Worm (Caenorhabditis elegans) whole organism, mixed stage, embryonic: ENCODE data around the gene M117.6.

Experiments
- M03D4.4 ChIP-seq: sonication (generic microtip); optimal IDR thresholded peaks from 2 replicates; lab custom pipeline; 2017; ENCODE audit warnings: mild to moderate bottlenecking, missing genetic modification characterization, missing compliant biosample characterization
- bed-3 ChIP-seq: fragments of 200-800 bp; sonication (Bioruptor generic); optimal IDR thresholded peaks from 3 replicates; lab custom pipeline; 2018; ENCODE audit warnings: mild to moderate bottlenecking, missing genetic modification characterization, moderate library complexity, missing compliant biosample characterization
- blmp-1 ChIP-seq: fragments of 150-350 bp; optimal IDR thresholded peaks from 2 replicates; lab custom pipeline; 2014; ENCODE audit warnings: missing biosample characterization, missing genetic modification characterization
- ceh-39 ChIP-seq: fragments of 150-350 bp; optimal IDR thresholded peaks from 2 replicates; lab custom pipeline; 2014; ENCODE audit warnings: missing biosample characterization, missing genetic modification characterization
- ceh-43 ChIP-seq: fragments of 200-800 bp; sonication (Bioruptor generic); optimal IDR thresholded peaks from 2 replicates; lab custom pipeline; 2018; ENCODE audit warnings: mild to moderate bottlenecking, missing genetic modification characterization, moderate library complexity, missing compliant biosample characterization
- ceh-83 ChIP-seq: fragments of 200-800 bp; sonication (Bioruptor generic); optimal IDR thresholded peaks from 2 replicates; lab custom pipeline; 2018; ENCODE audit warnings: mild to moderate bottlenecking, missing genetic modification characterization, missing compliant biosample characterization
- ces-1 ChIP-seq: fragments of 150-350 bp; optimal IDR thresholded peaks from 2 replicates; lab custom pipeline; 2014; ENCODE audit warnings: missing biosample characterization, missing genetic modification reagents, missing genetic modification characterization
- cnd-1 ChIP-seq: fragments of 200-800 bp; sonication (Bioruptor generic); optimal IDR thresholded peaks from 2 replicates; lab custom pipeline; 2018; ENCODE audit warnings: mild to moderate bottlenecking, missing genetic modification characterization, missing compliant biosample characterization
- drap-1 ChIP-seq: fragments of 200-800 bp; sonication (Bioruptor generic); optimal IDR thresholded peaks from 3 replicates; lab custom pipeline; 2018; ENCODE audit warnings: mild to moderate bottlenecking, missing genetic modification characterization, missing compliant biosample characterization
- elt-1 ChIP-seq: sonication (generic microtip); optimal IDR thresholded peaks from 2 replicates; lab custom pipeline; 2017; ENCODE audit warnings: missing genetic modification characterization, mild to moderate bottlenecking, missing compliant biosample characterization, antibody characterized with exemption, moderate library complexity, borderline replicate concordance; ENCODE audit not compliant: insufficient read depth
- elt-3 ChIP-seq: fragments of 150-350 bp; optimal IDR thresholded peaks from 2 replicates; lab custom pipeline; 2014; ENCODE audit warnings: missing biosample characterization, missing genetic modification characterization
- flh-1 ChIP-seq: fragments of 200-800 bp; sonication (Bioruptor generic); optimal IDR thresholded peaks from 2 replicates; lab custom pipeline; 2018; ENCODE audit warnings: mild to moderate bottlenecking, missing genetic modification characterization, moderate library complexity, missing compliant biosample characterization
- ham-2 ChIP-seq: fragments of 200-800 bp; sonication (Bioruptor generic); optimal IDR thresholded peaks from 2 replicates; lab custom pipeline; 2018; ENCODE audit warnings: mild to moderate bottlenecking, missing genetic modification characterization, missing compliant biosample characterization
- hlh-1 ChIP-seq: fragments of 150-350 bp; optimal IDR thresholded peaks from 2 replicates; lab custom pipeline; 2014; ENCODE audit warnings: missing biosample characterization, missing genetic modification reagents, missing genetic modification characterization
- lin-13 ChIP-seq: fragments of 150-350 bp; optimal IDR thresholded peaks from 2 replicates; lab custom pipeline; 2014; ENCODE audit warnings: missing biosample characterization, missing genetic modification characterization
- lin-32 ChIP-seq: fragments of 200-800 bp; sonication (Bioruptor generic); optimal IDR thresholded peaks from 2 replicates; lab custom pipeline; 2018; ENCODE audit warnings: mild to moderate bottlenecking, missing genetic modification characterization, missing compliant biosample characterization
- mab-5 ChIP-seq: fragments of 150-350 bp; optimal IDR thresholded peaks from 2 replicates; lab custom pipeline; 2014; ENCODE audit warnings: missing biosample characterization, missing genetic modification characterization
- mep-1 ChIP-seq: fragments of 150-350 bp; optimal IDR thresholded peaks from 2 replicates; lab custom pipeline; 2017; ENCODE audit warnings: missing biosample characterization, missing genetic modification reagents, missing genetic modification characterization, inconsistent platforms
- mls-2 ChIP-seq: sonication (generic microtip); optimal IDR thresholded peaks from 2 replicates; lab custom pipeline; 2016; ENCODE audit warnings: mild to moderate bottlenecking, missing genetic modification characterization, moderate library complexity, missing compliant biosample characterization
- nhr-12 ChIP-seq: fragments of 150-350 bp; optimal IDR thresholded peaks from 2 replicates; lab custom pipeline; 2014; ENCODE audit warnings: missing biosample characterization, missing genetic modification characterization
- nhr-2 ChIP-seq: fragments of 150-350 bp; optimal IDR thresholded peaks from 2 replicates; lab custom pipeline; 2014; ENCODE audit warnings: missing biosample characterization, missing genetic modification characterization
- nhr-237 ChIP-seq: fragments of 150-350 bp; optimal IDR thresholded peaks from 2 replicates; lab custom pipeline; 2014; ENCODE audit warnings: missing biosample characterization, missing genetic modification characterization
- nhr-28 ChIP-seq: fragments of 150-350 bp; optimal IDR thresholded peaks from 2 replicates; lab custom pipeline; 2014; ENCODE audit warnings: missing biosample characterization, missing genetic modification characterization
- nhr-76 ChIP-seq: sonication (generic microtip); optimal IDR thresholded peaks from 2 replicates; lab custom pipeline; 2017; ENCODE audit warnings: missing biosample characterization, missing genetic modification characterization
- sem-2 ChIP-seq: fragments of 200-800 bp; sonication (Bioruptor generic); optimal IDR thresholded peaks from 2 replicates; lab custom pipeline; 2018; ENCODE audit warnings: mild to moderate bottlenecking, missing genetic modification characterization, missing compliant biosample characterization
- snpc-4 ChIP-seq: fragments of 150-350 bp; optimal IDR thresholded peaks from 2 replicates; lab custom pipeline; 2014; ENCODE audit warnings: missing biosample characterization, missing genetic modification characterization
- sptf-1 ChIP-seq: sonication (generic microtip); optimal IDR thresholded peaks from 2 replicates; lab custom pipeline; 2017; ENCODE audit warnings: mild to moderate bottlenecking, missing genetic modification characterization, moderate library complexity, missing compliant biosample characterization
- tbx-8 ChIP-seq: fragments of 200-800 bp; sonication (Bioruptor generic); optimal IDR thresholded peaks from 2 replicates; lab custom pipeline; 2018; ENCODE audit warnings: mild to moderate bottlenecking, missing genetic modification characterization, moderate library complexity, missing compliant biosample characterization
- unc-120 ChIP-seq: sonication (generic microtip); optimal IDR thresholded peaks from 2 replicates; lab custom pipeline; 2017; ENCODE audit warnings: missing genetic modification characterization, missing compliant biosample characterization; ENCODE audit not compliant: poor library complexity, severe bottlenecking
- unc-39 ChIP-seq: fragments of 150-350 bp; optimal IDR thresholded peaks from 2 replicates; lab custom pipeline; 2014; ENCODE audit warnings: missing biosample characterization, missing genetic modification characterization
- unc-62 ChIP-seq: fragments of 150-350 bp; optimal IDR thresholded peaks from 2 replicates; lab custom pipeline; 2014; ENCODE audit warnings: missing biosample characterization, missing genetic modification reagents, missing genetic modification characterization
- zip-8 ChIP-seq: fragments of 150-350 bp; optimal IDR thresholded peaks from 2 replicates; lab custom pipeline; 2014; ENCODE audit warnings: missing biosample characterization, missing genetic modification characterization
- ztf-11 ChIP-seq: fragments of 150-350 bp; optimal IDR thresholded peaks from 2 replicates; lab custom pipeline; 2014; ENCODE audit warnings: missing biosample characterization, missing genetic modification characterization

Gene M117.6

ce11 chrIV:11867652-11868232 is 39.8 kb upstream of the M117.6 start:
- peak; percentile 95 for TF ChIP-seq nhr-2
- TF ChIP-seq lin-13 (tag; lab: Kevin White, UChicago), result no peak
- TF ChIP-seq ceh-83 (GFP tag; lab: Kevin White, UChicago), result no peak
- no peak for TF ChIP-seq hlh-1 (tag; lab: Kevin White, UChicago)
- TF ChIP-seq ham-2 (GFP tag; lab: Kevin White, UChicago), result no peak
- no peak for TF ChIP-seq mab-5
- TF ChIP-seq blmp-1, result no peak
- TF ChIP-seq nhr-12 (tag; lab: Kevin White, UChicago), result no peak
- peak; percentile 29 for TF ChIP-seq sptf-1 (tag; lab: Kevin White, UChicago)
- TF ChIP-seq mls-2 (tag; lab: Kevin White, UChicago), result peak; percentile 7
- peak; percentile 49 for TF ChIP-seq ces-1 (GFP tag; lab: Kevin White, UChicago)
- TF ChIP-seq flh-1 (GFP tag; lab: Kevin White, UChicago), result no peak
- TF ChIP-seq ceh-39, result no peak
- peak; percentile 96 for TF ChIP-seq lin-32 (GFP tag; lab: Kevin White, UChicago)
- TF ChIP-seq drap-1 (GFP tag; lab: Kevin White, UChicago), result no peak
- no peak for TF ChIP-seq snpc-4 (tag; lab: Kevin White, UChicago)
- peak; percentile 12 for TF ChIP-seq mep-1 (tag; lab: Kevin White, UChicago)
- TF ChIP-seq elt-1 (tag; lab: Kevin White, UChicago), result no peak
- no peak for TF ChIP-seq unc-120 (tag; lab: Kevin White, UChicago)
- no peak for TF ChIP-seq nhr-237 (tag; lab: Kevin White, UChicago)
- TF ChIP-seq cnd-1 (tag; lab: Kevin White, UChicago), result peak; percentile 92
- no peak for TF ChIP-seq unc-39
- TF ChIP-seq M03D4.4, result no peak
- no peak for TF ChIP-seq elt-3 (tag; lab: Kevin White, UChicago)

- TF ChIP-seq lin-13 (tag; lab: Kevin White, UChicago), result no peak
- TF ChIP-seq elt-3 (tag; lab: Kevin White, UChicago), result no peak
- no peak for TF ChIP-seq elt-1 (tag; lab: Kevin White, UChicago)
- TF ChIP-seq tbx-8 (GFP tag; lab: Kevin White, UChicago), result no peak
- TF ChIP-seq nhr-76 (tag; lab: Kevin White, UChicago), result no peak
- TF ChIP-seq ztf-11 (tag; lab: Kevin White, UChicago), result no peak
- TF ChIP-seq unc-120 (tag; lab: Kevin White, UChicago), result no peak
- TF ChIP-seq unc-62 (GFP tag; lab: Kevin White, UChicago), result no peak
- TF ChIP-seq, all 35 proteins: peak for 0
Measured at ce11 chrIV:11864226-11864625, 36.3 kb upstream of the M117.6 start, which contains the start of gene trpa-1. trpa-1 (plus strand) TSS chrIV:11864526.

DNA sequence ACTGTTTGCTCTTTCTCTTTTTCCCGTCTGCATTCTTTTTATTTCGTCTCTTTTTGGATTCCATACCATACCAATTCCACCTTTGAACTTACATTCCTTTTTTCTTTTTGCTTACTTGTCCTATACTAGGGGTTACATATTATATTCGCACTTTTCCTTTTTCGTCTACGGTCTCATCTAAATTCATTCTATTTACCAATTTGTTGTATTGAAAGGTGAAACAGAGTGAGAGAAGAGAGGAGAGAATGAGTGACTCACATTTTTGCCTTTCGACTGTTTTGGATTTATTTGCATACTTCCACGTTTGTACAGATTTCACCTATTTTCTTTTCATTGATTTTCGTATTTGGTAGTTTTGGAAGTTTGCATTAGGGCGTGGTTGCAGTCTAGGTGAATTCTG is 35.5 kb upstream of the M117.6 start:
- TF ChIP-seq tbx-8 (GFP tag; lab: Kevin White, UChicago), result no peak
- no peak for TF ChIP-seq snpc-4 (tag; lab: Kevin White, UChicago)
- TF ChIP-seq ces-1 (GFP tag; lab: Kevin White, UChicago), result no peak
- TF ChIP-seq nhr-28, result no peak
- no peak for TF ChIP-seq ceh-43 (GFP tag; lab: Kevin White, UChicago)
- no peak for TF ChIP-seq nhr-237 (tag; lab: Kevin White, UChicago)
- TF ChIP-seq unc-62 (GFP tag; lab: Kevin White, UChicago), result no peak
- no peak for TF ChIP-seq mls-2 (tag; lab: Kevin White, UChicago)
- no peak for TF ChIP-seq zip-8 (tag; lab: Kevin White, UChicago)
- TF ChIP-seq lin-32 (GFP tag; lab: Kevin White, UChicago), result no peak
- TF ChIP-seq sem-2 (GFP tag; lab: Kevin White, UChicago), result no peak

DNA sequence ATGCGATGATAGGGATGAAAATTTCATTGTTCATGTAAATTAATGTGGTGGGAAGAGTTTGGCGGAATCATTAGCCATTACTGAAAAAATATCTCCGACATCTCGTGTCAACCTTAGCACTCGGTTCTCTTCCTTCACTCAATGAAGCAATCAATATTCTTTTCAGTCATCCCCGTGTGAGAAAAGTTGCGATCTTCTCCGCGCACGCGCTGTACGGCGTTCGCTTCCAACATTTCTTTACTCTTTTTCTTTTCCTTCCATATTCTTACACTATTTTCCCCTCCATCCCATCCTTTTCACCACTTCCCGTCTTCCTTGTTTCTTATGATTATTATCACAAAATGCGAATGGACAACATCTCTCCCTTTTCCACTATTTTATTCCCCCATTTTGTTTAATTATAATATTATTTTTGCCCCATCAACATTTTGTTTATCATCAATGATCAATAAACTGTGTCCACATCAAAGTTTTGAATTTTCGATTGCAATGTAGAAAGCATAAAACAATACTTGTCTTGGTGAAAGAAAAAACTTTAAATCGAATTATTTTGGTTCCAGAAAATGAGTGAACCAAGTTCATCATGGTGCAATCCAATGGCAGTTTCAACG is 32.2 kb upstream of the M117.6 start, which contains the start of gene mob-1:
mob-1 (plus strand) TSS at position 561 of the 611 bp plus-strand sequence.
- TF ChIP-seq blmp-1 (no peak), ceh-83 (GFP tag; lab: Kevin White, UChicago) (no peak), nhr-2 (no peak), unc-39 (no peak), bed-3 (GFP tag; lab: Kevin White, UChicago) (no peak), elt-1 (tag; lab: Kevin White, UChicago) (peak; percentile 20), tbx-8 (GFP tag; lab: Kevin White, UChicago) (no peak), elt-3 (tag; lab: Kevin White, UChicago) (no peak)
